Worm (Caenorhabditis elegans): ENCODE data around the gene B0272.4.

DNA sequence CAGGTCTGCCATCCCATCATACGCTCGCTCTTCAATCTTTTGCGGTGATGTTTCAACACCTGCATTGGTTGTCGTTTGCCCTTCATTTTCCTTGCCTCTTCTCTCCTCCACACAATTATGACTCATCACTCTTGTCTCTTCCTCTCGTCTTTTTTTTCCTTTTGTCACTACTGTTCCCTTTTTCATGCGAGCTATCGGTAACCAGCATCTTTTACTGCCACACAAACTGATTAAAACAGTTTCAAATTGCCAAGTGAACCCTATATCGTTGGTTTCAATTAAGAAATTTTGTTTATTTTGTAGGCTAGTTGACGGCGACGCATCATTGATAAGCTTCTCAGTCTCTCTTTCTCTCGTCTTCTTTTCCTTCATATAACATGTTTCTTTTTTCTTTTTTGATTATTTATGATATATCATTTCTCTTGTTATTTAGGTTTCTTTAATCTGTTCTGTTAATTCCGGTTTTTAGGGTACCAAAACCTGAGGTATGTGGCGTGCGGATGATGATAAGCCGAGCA is 18.0 kb downstream of the B0272.4 start, which contains the start of gene ZK899.1:
- TF ChIP-seq ztf-23 (GFP tag; IDR thresholded peaks at IDR 0.05) (no peak), klf-2 (GFP tag; conservative IDR thresholded peaks at IDR 0.05) (no peak), ztf-29 (GFP tag; IDR thresholded peaks at IDR 0.05) (no peak), flt-1 (GFP tag; IDR thresholded peaks at IDR 0.05) (no peak), tab-1 (GFP tag; IDR thresholded peaks at IDR 0.05) (no peak), cog-1 (tag; optimal IDR thresholded peaks at IDR 0.05) (no peak), T22C8.4 (GFP tag; IDR thresholded peaks at IDR 0.05) (no peak), med-1 (GFP tag; optimal IDR thresholded peaks at IDR 0.05; ENCODE audit: insufficient read depth) (no peak)

All from whole organism, midembryonic.